Worm (Caenorhabditis elegans) whole organism, late embryonic: ENCODE results near the gene F10E7.1.

Experiments
- C08G9.2 ChIP-seq: sonication (generic microtip); optimal IDR thresholded peaks from 2 replicates; lab custom pipeline; 2016; ENCODE audit warnings: mild to moderate bottlenecking, missing genetic modification characterization, moderate library complexity, missing compliant biosample characterization
- K02D7.2 ChIP-seq: sonication (generic microtip); optimal IDR thresholded peaks from 2 replicates; lab custom pipeline; 2017; ENCODE audit warnings: mild to moderate bottlenecking, missing genetic modification characterization, missing compliant biosample characterization
- T23F11.4 ChIP-seq: fragments of 200-800 bp; sonication (Bioruptor generic); optimal IDR thresholded peaks from 2 replicates; lab custom pipeline; 2018; ENCODE audit warnings: mild to moderate bottlenecking, missing genetic modification characterization, missing compliant biosample characterization
- Y22D7AL.16 ChIP-seq: sonication (generic microtip); optimal IDR thresholded peaks from 2 replicates; lab custom pipeline; 2016; ENCODE audit warnings: missing genetic modification characterization, missing compliant biosample characterization
- ama-1 ChIP-seq: fragments of 150-350 bp; optimal IDR thresholded peaks from 2 replicates; lab custom pipeline; 2014
- ceh-14 ChIP-seq: sonication (generic microtip); optimal IDR thresholded peaks from 2 replicates; lab custom pipeline; 2016; ENCODE audit warnings: missing genotype, missing genetic modification characterization, missing compliant biosample characterization
- ceh-18 ChIP-seq: sonication (generic microtip); optimal IDR thresholded peaks from 2 replicates; lab custom pipeline; 2016; ENCODE audit warnings: missing genetic modification characterization, missing compliant biosample characterization
- ceh-19 ChIP-seq: fragments of 200-800 bp; sonication (Bioruptor generic); optimal IDR thresholded peaks from 2 replicates; lab custom pipeline; 2018; ENCODE audit warnings: mild to moderate bottlenecking, missing genetic modification characterization, missing compliant biosample characterization
- ceh-2 ChIP-seq: sonication (generic microtip); optimal IDR thresholded peaks from 2 replicates; lab custom pipeline; 2016; ENCODE audit warnings: missing genotype, missing genetic modification characterization, missing compliant biosample characterization
- ceh-22 ChIP-seq: sonication (generic microtip); optimal IDR thresholded peaks from 2 replicates; lab custom pipeline; 2017; ENCODE audit warnings: missing biosample characterization, missing genetic modification characterization
- ceh-24 ChIP-seq: sonication (generic microtip); optimal IDR thresholded peaks from 2 replicates; lab custom pipeline; 2016; ENCODE audit warnings: mild to moderate bottlenecking, missing genetic modification characterization, missing compliant biosample characterization
- ceh-31 ChIP-seq: sonication (generic microtip); optimal IDR thresholded peaks from 2 replicates; lab custom pipeline; 2016; ENCODE audit warnings: missing genetic modification characterization, missing compliant biosample characterization
- ceh-34 ChIP-seq: sonication (generic microtip); optimal IDR thresholded peaks from 2 replicates; lab custom pipeline; 2016; ENCODE audit warnings: mild to moderate bottlenecking, missing genetic modification characterization, missing compliant biosample characterization
- ceh-9 ChIP-seq: sonication (generic microtip); optimal IDR thresholded peaks from 2 replicates; lab custom pipeline; 2016; ENCODE audit warnings: mild to moderate bottlenecking, missing genetic modification characterization, inconsistent platforms, missing compliant biosample characterization
- che-1 ChIP-seq: sonication (generic microtip); optimal IDR thresholded peaks from 2 replicates; lab custom pipeline; 2016; ENCODE audit warnings: mild to moderate bottlenecking, missing genetic modification characterization, missing compliant biosample characterization
- dmd-4 ChIP-seq: sonication (generic microtip); optimal IDR thresholded peaks from 2 replicates; lab custom pipeline; 2016; ENCODE audit warnings: borderline replicate concordance, missing genetic modification characterization, missing compliant biosample characterization
- dve-1 ChIP-seq: sonication (generic microtip); optimal IDR thresholded peaks from 2 replicates; lab custom pipeline; 2017; ENCODE audit warnings: antibody characterized with exemption, mild to moderate bottlenecking, missing genetic modification characterization, missing compliant biosample characterization
- elt-4 ChIP-seq: sonication (generic microtip); optimal IDR thresholded peaks from 2 replicates; lab custom pipeline; 2016; ENCODE audit warnings: missing genetic modification characterization, missing compliant biosample characterization
- ets-4 ChIP-seq: sonication (generic microtip); optimal IDR thresholded peaks from 2 replicates; lab custom pipeline; 2016; ENCODE audit warnings: missing genetic modification characterization, missing compliant biosample characterization
- fkh-6 ChIP-seq: sonication (generic microtip); optimal IDR thresholded peaks from 2 replicates; lab custom pipeline; 2016; ENCODE audit warnings: missing genetic modification characterization, missing compliant biosample characterization
- gmeb-2 ChIP-seq: sonication (generic microtip); optimal IDR thresholded peaks from 2 replicates; lab custom pipeline; 2016; ENCODE audit warnings: missing genetic modification characterization, inconsistent platforms, missing compliant biosample characterization
- hlh-30 ChIP-seq: sonication (generic microtip); optimal IDR thresholded peaks from 2 replicates; lab custom pipeline; 2017; ENCODE audit warnings: antibody characterized with exemption, missing genetic modification characterization, missing compliant biosample characterization; ENCODE audit not compliant: insufficient read depth
- lin-11 ChIP-seq: fragments of 200-800 bp; sonication (Bioruptor generic); optimal IDR thresholded peaks from 2 replicates; lab custom pipeline; 2018; ENCODE audit warnings: mild to moderate bottlenecking, missing genetic modification characterization, missing compliant biosample characterization
- madf-2 ChIP-seq: sonication (generic microtip); optimal IDR thresholded peaks from 2 replicates; lab custom pipeline; 2017; ENCODE audit warnings: missing genetic modification characterization, missing compliant biosample characterization
- mec-3 ChIP-seq: sonication (generic microtip); optimal IDR thresholded peaks from 2 replicates; lab custom pipeline; 2016; ENCODE audit warnings: borderline replicate concordance, missing genetic modification characterization, missing compliant biosample characterization
- nhr-11 ChIP-seq: fragments of 150-350 bp; optimal IDR thresholded peaks from 2 replicates; lab custom pipeline; 2014; ENCODE audit warnings: missing biosample characterization, missing genetic modification characterization
- nhr-232 ChIP-seq: sonication (generic microtip); optimal IDR thresholded peaks from 2 replicates; lab custom pipeline; 2016; ENCODE audit warnings: missing genetic modification characterization, missing compliant biosample characterization
- npax-4 ChIP-seq: sonication (generic microtip); optimal IDR thresholded peaks from 2 replicates; lab custom pipeline; 2016; ENCODE audit warnings: missing genetic modification characterization, missing compliant biosample characterization
- odd-2 ChIP-seq: sonication (generic microtip); optimal IDR thresholded peaks from 2 replicates; lab custom pipeline; 2017; ENCODE audit warnings: antibody characterized with exemption, mild to moderate bottlenecking, missing genetic modification characterization, missing compliant biosample characterization
- pag-3 ChIP-seq: sonication (generic microtip); optimal IDR thresholded peaks from 2 replicates; lab custom pipeline; 2016; ENCODE audit warnings: missing compliant biosample characterization, missing genetic modification characterization, borderline replicate concordance
- pros-1 ChIP-seq: fragments of 150-350 bp; optimal IDR thresholded peaks from 2 replicates; lab custom pipeline; 2014; ENCODE audit warnings: missing biosample characterization, missing genetic modification reagents, missing genetic modification characterization
- ref-2 ChIP-seq: sonication (generic microtip); optimal IDR thresholded peaks from 2 replicates; lab custom pipeline; 2016; ENCODE audit warnings: missing genetic modification characterization, missing compliant biosample characterization
- sdc-2 ChIP-seq: sonication (generic microtip); optimal IDR thresholded peaks from 2 replicates; lab custom pipeline; 2016; ENCODE audit warnings: missing genotype, missing genetic modification characterization, missing compliant biosample characterization
- tbx-2 ChIP-seq: sonication (generic microtip); optimal IDR thresholded peaks from 2 replicates; lab custom pipeline; 2016; ENCODE audit warnings: missing genetic modification characterization, missing compliant biosample characterization
- tbx-7 ChIP-seq: sonication (generic microtip); optimal IDR thresholded peaks from 2 replicates; lab custom pipeline; 2016; ENCODE audit warnings: missing genotype, missing genetic modification characterization, missing compliant biosample characterization
- ttx-3 ChIP-seq: sonication (generic microtip); optimal IDR thresholded peaks from 2 replicates; lab custom pipeline; 2016; ENCODE audit warnings: missing genetic modification reagents, missing genetic modification characterization, missing compliant biosample characterization
- unc-3 ChIP-seq, 2 experiments: fragments of 200-800 bp in 1 of 2; sonication (Bioruptor generic) in 1 of 2; sonication (generic microtip) in 1 of 2; conservative IDR thresholded peaks in 1 of 2; optimal IDR thresholded peaks in 1 of 2; 2 replicates each; pipeline versions ENCODE4 v1.3.6 to Lab custom; 2016 to 2022; ENCODE audit warnings: missing compliant biosample characterization in 2 of 2, missing genetic modification characterization in 2 of 2, missing genetic modification reagents in 1 of 2
- unc-42 ChIP-seq: sonication (generic microtip); optimal IDR thresholded peaks from 2 replicates; lab custom pipeline; 2016; ENCODE audit warnings: missing genotype, missing genetic modification characterization, missing compliant biosample characterization
- unc-55 ChIP-seq: sonication (generic microtip); optimal IDR thresholded peaks from 2 replicates; lab custom pipeline; 2017; ENCODE audit warnings: missing biosample characterization, missing genetic modification reagents, missing genetic modification characterization
- unc-86 ChIP-seq: sonication (generic microtip); optimal IDR thresholded peaks from 2 replicates; lab custom pipeline; 2016; ENCODE audit warnings: missing genetic modification characterization, missing compliant biosample characterization
- zip-5 ChIP-seq: sonication (generic microtip); optimal IDR thresholded peaks from 2 replicates; lab custom pipeline; 2016; ENCODE audit warnings: missing genetic modification characterization, missing compliant biosample characterization

Gene F10E7.1

DNA sequence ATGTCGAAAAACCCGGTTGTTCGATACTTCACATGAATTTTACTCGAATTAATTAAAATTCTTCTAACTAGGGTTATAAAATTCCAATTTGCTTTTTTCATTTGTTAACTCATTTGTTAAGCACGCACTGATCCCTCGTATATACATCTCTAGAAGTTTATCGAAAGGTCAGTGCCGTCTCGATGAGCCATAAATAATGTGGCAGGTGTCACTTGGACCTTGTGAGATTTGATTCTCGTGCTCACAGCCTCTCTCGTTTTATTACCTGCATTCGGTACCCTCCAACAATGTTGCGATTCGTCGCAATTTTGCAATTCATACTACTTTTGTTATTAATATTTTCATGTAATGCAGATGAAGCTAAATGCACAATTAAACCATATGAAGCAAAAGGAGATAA is 10.2 kb upstream of the F10E7.1 start, which contains the start of gene spon-1:
spon-1 (plus strand) TSS at position 208 of the 400 bp plus-strand sequence.
- TF ChIP-seq T23F11.4 (GFP tag; lab: Kevin White, UChicago) (no peak), npax-4 (tag; lab: Kevin White, UChicago) (no peak), unc-55 (peak; percentile 54), dve-1 (tag; lab: Kevin White, UChicago) (no peak), pag-3 (tag; lab: Kevin White, UChicago) (no peak)

- no peak for TF ChIP-seq gmeb-2 (tag; lab: Kevin White, UChicago)
- TF ChIP-seq ceh-9 (tag; lab: Kevin White, UChicago): no peak
- TF ChIP-seq che-1 (tag; lab: Kevin White, UChicago): no peak
- no peak for TF ChIP-seq pros-1 (tag; lab: Kevin White, UChicago)
- no peak for TF ChIP-seq unc-3 (GFP tag; conservative IDR thresholded peaks at IDR 0.05; lab: Robert Waterston, UW)
- TF ChIP-seq unc-3 (tag; optimal IDR thresholded peaks at IDR 0.05; lab: Kevin White, UChicago): no peak
- no peak for TF ChIP-seq unc-55
- TF ChIP-seq elt-4: no peak
Measured at ce11 chrII:7119525-7119924, 7.0 kb upstream of the F10E7.1 start.

DNA sequence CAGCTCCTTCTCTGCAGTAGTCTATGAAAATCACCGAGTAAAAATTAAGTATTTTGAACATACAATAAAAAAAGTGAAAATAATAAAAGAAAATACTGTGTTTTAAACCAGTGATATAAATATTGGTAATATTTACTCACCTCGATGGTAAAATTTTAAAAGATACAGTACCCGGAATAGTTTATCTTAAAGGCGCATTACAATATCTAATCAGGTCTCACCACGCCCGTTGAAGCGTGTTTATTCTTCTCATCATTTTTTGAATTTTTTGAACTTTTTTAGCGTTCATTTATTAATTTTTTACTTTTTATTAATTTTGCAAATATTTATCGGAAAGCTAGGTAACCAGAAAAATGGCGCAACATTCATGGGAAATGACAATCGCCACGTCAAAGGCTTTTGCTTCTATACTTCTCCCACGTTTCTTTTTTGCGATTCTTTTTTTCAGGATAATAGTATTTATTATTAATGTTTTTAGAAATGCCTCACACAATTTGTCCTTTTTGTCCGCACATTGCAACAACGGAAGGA is 4.7 kb upstream of the F10E7.1 start, which contains the start of gene F10E7.2:
F10E7.2 (plus strand) TSS at position 481 of the 531 bp plus-strand sequence.
- TF ChIP-seq ceh-22 (no peak), che-1 (tag; lab: Kevin White, UChicago) (no peak), mec-3 (tag; lab: Kevin White, UChicago) (no peak), lin-11 (no peak), tbx-2 (tag; lab: Kevin White, UChicago) (no peak), ceh-31 (no peak)

ce11 chrII:7122661-7123418 is 3.7 kb upstream of the F10E7.1 start, which contains the start of gene F10E7.11:
Gene F10E7.11, minus strand, starts transcription at chrII:7122892.
- TF ChIP-seq gmeb-2 (tag; lab: Kevin White, UChicago) (no peak), unc-55 (no peak), ceh-24 (tag; lab: Kevin White, UChicago) (no peak), ceh-19 (GFP tag; lab: Kevin White, UChicago) (no peak), dmd-4 (tag; lab: Kevin White, UChicago) (no peak), unc-86 (no peak), madf-2 (no peak), tbx-7 (no peak), zip-5 (peak; percentile 29), ceh-34 (tag; lab: Kevin White, UChicago) (peak; percentile 16), tbx-2 (tag; lab: Kevin White, UChicago) (peak; percentile 59), ama-1 (lab: Kevin White, UChicago) (no peak), K02D7.2 (tag; lab: Kevin White, UChicago) (no peak), nhr-232 (tag; lab: Kevin White, UChicago) (no peak), hlh-30 (tag; lab: Kevin White, UChicago) (no peak), odd-2 (tag; lab: Kevin White, UChicago) (no peak), pag-3 (tag; lab: Kevin White, UChicago) (no peak), lin-11 (no peak), dve-1 (tag; lab: Kevin White, UChicago) (no peak), ceh-14 (no peak), ceh-31 (peak; percentile 25), C08G9.2 (tag; lab: Kevin White, UChicago) (peak; percentile 9), ceh-2 (tag; lab: Kevin White, UChicago) (no peak), ttx-3 (tag; lab: Kevin White, UChicago) (no peak), ets-4 (tag; lab: Kevin White, UChicago) (no peak), nhr-11 (tag; lab: Kevin White, UChicago) (no peak), ref-2 (tag; lab: Kevin White, UChicago) (peak; percentile 23), sdc-2 (tag; lab: Kevin White, UChicago) (no peak), fkh-6 (no peak), unc-42 (no peak), ceh-18 (no peak), Y22D7AL.16 (no peak), pros-1 (tag; lab: Kevin White, UChicago) (no peak)
